Comparison of ENCODE assay signal across 4 fruit fly cellular contexts in the genomic region with DNA sequence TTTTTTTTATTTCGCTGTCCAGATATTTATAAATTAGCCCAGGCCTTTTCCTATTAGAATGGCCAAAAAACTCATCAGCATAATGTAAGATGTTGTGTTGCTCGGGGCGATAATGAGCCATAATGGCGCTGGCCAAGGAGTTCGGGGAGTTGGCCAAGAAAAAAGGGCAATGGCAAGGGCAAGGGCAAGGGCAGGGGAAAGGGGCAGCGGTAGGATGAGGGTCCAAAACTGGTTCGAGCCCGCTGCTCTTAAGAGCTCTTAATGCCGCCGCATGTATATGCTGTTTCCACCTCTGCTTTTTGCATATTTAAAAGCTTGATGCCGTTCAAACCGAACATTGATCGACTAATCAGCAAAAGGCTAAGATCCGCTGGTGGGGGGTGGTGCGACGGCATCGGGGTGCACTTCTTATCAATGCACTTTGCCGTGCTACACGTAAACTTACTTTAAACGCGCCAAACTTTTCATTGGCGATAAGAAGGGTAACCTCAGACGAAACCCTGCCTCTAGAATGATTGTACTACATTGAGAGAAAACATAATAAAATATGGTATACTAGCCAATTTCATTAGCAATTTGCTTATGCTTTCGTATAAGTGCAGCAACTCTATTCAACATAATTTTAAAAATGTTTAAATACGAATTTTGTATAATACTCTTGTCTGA.
TF ChIP-seq lines count a peak whose summit lies in the region.

No protein-coding gene starts in this region.

- no peak for TF ChIP-seq CTCF in whole organism, embryonic (GFP tag; optimal IDR thresholded peaks at IDR 0.05; lab: Kevin White, UChicago)

TF ChIP-seq in whole organism, 6 proteins besides CTCF, POLR2A, EP300 and RAD21:
- TF ChIP-seq usp (GFP tag; optimal IDR thresholded peaks at IDR 0.05; lab: Kevin White, UChicago) = no peak
- TF ChIP-seq EcR (GFP tag; optimal IDR thresholded peaks at IDR 0.05; lab: Kevin White, UChicago) = no peak
- no peak for TF ChIP-seq pan (optimal IDR thresholded peaks at IDR 0.05; lab: Kevin White, UChicago)
- TF ChIP-seq CG8478 (optimal IDR thresholded peaks at IDR 0.05; lab: Kevin White, UChicago) = no peak
- peak; percentile 21 for TF ChIP-seq Dll (optimal IDR thresholded peaks at IDR 0.05; lab: Kevin White, UChicago)
- no peak for TF ChIP-seq psq (optimal IDR thresholded peaks at IDR 0.05; lab: Kevin White, UChicago)

TF ChIP-seq in whole organism, embryonic, 481 proteins besides CTCF, POLR2A, EP300 and RAD21:
- TF ChIP-seq h (optimal IDR thresholded peaks at IDR 0.05; lab: Kevin White, UChicago) (no peak), dm (GFP tag; optimal IDR thresholded peaks at IDR 0.05; lab: Kevin White, UChicago) (no peak), scrt (GFP tag; optimal IDR thresholded peaks at IDR 0.05; lab: Kevin White, UChicago) (no peak), ab (GFP tag; optimal IDR thresholded peaks at IDR 0.05; lab: Kevin White, UChicago) (no peak), CG4617 (GFP tag; optimal IDR thresholded peaks at IDR 0.05; lab: Kevin White, UChicago; ENCODE audit: borderline replicate concordance) (no peak), CG31441 (GFP tag; IDR thresholded peaks at IDR 0.05; lab: Robert Waterston, UW) (no peak), CG12942 (GFP tag; optimal IDR thresholded peaks at IDR 0.05; lab: Kevin White, UChicago) (no peak), sens (GFP tag; lab: Kevin White, UChicago) (peak; percentile 41), Dll (GFP tag; IDR thresholded peaks at IDR 0.05; lab: Robert Waterston, UW; ENCODE audit: partially characterized antibody) (no peak), CG4360 (GFP tag; IDR thresholded peaks at IDR 0.05; lab: Robert Waterston, UW) (no peak), kay (GFP tag; optimal IDR thresholded peaks at IDR 0.05; lab: Kevin White, UChicago) (no peak), crol (GFP tag; IDR thresholded peaks at IDR 0.05; lab: Robert Waterston, UW) (peak; percentile 52), H2.0 (GFP tag; IDR thresholded peaks at IDR 0.05; lab: Robert Waterston, UW) (no peak), Ets65A (GFP tag; lab: Kevin White, UChicago) (peak; percentile 81), Sry-δ (GFP tag; optimal IDR thresholded peaks at IDR 0.05; lab: Kevin White, UChicago) (no peak), CG11504 (tag; optimal IDR thresholded peaks at IDR 0.05; lab: Kevin White, UChicago) (no peak), abd-A (tag; optimal IDR thresholded peaks at IDR 0.05; lab: Kevin White, UChicago) (no peak), dysf (GFP tag; IDR thresholded peaks at IDR 0.05; lab: Robert Waterston, UW) (no peak), sens-2 (GFP tag; IDR thresholded peaks at IDR 0.05; lab: Robert Waterston, UW) (no peak), sqz (GFP tag; optimal IDR thresholded peaks at IDR 0.05; lab: Kevin White, UChicago) (no peak), chinmo (GFP tag; IDR thresholded peaks at IDR 0.05; lab: Robert Waterston, UW; ENCODE audit: partially characterized antibody) (0 out of 4 replicates have a peak, but pooled peaks have one; percentile 26), CG15514 (GFP tag; optimal IDR thresholded peaks at IDR 0.05; lab: Kevin White, UChicago) (no peak), CG15011 (GFP tag; optimal IDR thresholded peaks at IDR 0.05; lab: Kevin White, UChicago) (no peak), CG5245 (GFP tag; optimal IDR thresholded peaks at IDR 0.05; lab: Kevin White, UChicago) (no peak), CG9932 (GFP tag; IDR thresholded peaks at IDR 0.05; lab: Robert Waterston, UW) (no peak)

TF ChIP-seq in whole organism, prepupa, 60 proteins besides CTCF, POLR2A, EP300 and RAD21 (continues in another document):
- TF ChIP-seq CG8119 (GFP tag; IDR thresholded peaks at IDR 0.05; lab: Robert Waterston, UW) (no peak), CG6276 (GFP tag; optimal IDR thresholded peaks at IDR 0.05; lab: Kevin White, UChicago) (no peak), CG6808 (GFP tag; optimal IDR thresholded peaks at IDR 0.05; lab: Kevin White, UChicago) (no peak), spab (GFP tag; optimal IDR thresholded peaks at IDR 0.05; lab: Kevin White, UChicago) (no peak), CG10631 (GFP tag; optimal IDR thresholded peaks at IDR 0.05; lab: Kevin White, UChicago) (peak; percentile 43), Smox (GFP tag; optimal IDR thresholded peaks at IDR 0.05; lab: Kevin White, UChicago) (peak; percentile 0), CG8319 (GFP tag; optimal IDR thresholded peaks at IDR 0.05; lab: Kevin White, UChicago) (no peak), CG31627 (GFP tag; optimal IDR thresholded peaks at IDR 0.05; lab: Kevin White, UChicago) (no peak), pdm3 (GFP tag; optimal IDR thresholded peaks at IDR 0.05; lab: Kevin White, UChicago) (peak; percentile 15), achi (GFP tag; optimal IDR thresholded peaks at IDR 0.05; lab: Kevin White, UChicago) (peak; percentile 20), Lpt (GFP tag; optimal IDR thresholded peaks at IDR 0.05; lab: Kevin White, UChicago) (no peak), CG3919 (GFP tag; optimal IDR thresholded peaks at IDR 0.05; lab: Kevin White, UChicago) (peak; percentile 8), CG11294 (GFP tag; IDR thresholded peaks at IDR 0.05; lab: Robert Waterston, UW) (no peak), dac (GFP tag; optimal IDR thresholded peaks at IDR 0.05; lab: Kevin White, UChicago) (no peak), CG7368 (GFP tag; optimal IDR thresholded peaks at IDR 0.05; lab: Kevin White, UChicago) (no peak), CG34406 (GFP tag; optimal IDR thresholded peaks at IDR 0.05; lab: Kevin White, UChicago) (peak; percentile 12), CG9139 (GFP tag; optimal IDR thresholded peaks at IDR 0.05; lab: Kevin White, UChicago) (no peak), cyc (GFP tag; optimal IDR thresholded peaks at IDR 0.05; lab: Kevin White, UChicago) (no peak), topi (GFP tag; optimal IDR thresholded peaks at IDR 0.05; lab: Kevin White, UChicago) (no peak), svp (GFP tag; lab: Kevin White, UChicago) (peak; percentile 69), Sox14 (GFP tag; optimal IDR thresholded peaks at IDR 0.05; lab: Kevin White, UChicago) (peak; percentile 15), CG3032 (tag; optimal IDR thresholded peaks at IDR 0.05; lab: Kevin White, UChicago) (no peak), lz (GFP tag; optimal IDR thresholded peaks at IDR 0.05; lab: Kevin White, UChicago) (no peak), CG11762 (GFP tag; optimal IDR thresholded peaks at IDR 0.05; lab: Kevin White, UChicago; ENCODE audit: insufficient read depth) (no peak), CG6163 (GFP tag; IDR thresholded peaks at IDR 0.05; lab: Robert Waterston, UW) (peak; percentile 36; the same call in 1 of the 3 replicates), CG10669 (GFP tag; optimal IDR thresholded peaks at IDR 0.05; lab: Kevin White, UChicago) (no peak), fkh (GFP tag; optimal IDR thresholded peaks at IDR 0.05; lab: Kevin White, UChicago) (no peak), Sox15 (GFP tag; optimal IDR thresholded peaks at IDR 0.05; lab: Kevin White, UChicago) (no peak), Gug (GFP tag; IDR thresholded peaks at IDR 0.05; lab: Robert Waterston, UW) (no peak), Eip75B (GFP tag; optimal IDR thresholded peaks at IDR 0.05; lab: Kevin White, UChicago) (no peak)

TF ChIP-seq in whole organism, pupa, 21 proteins besides CTCF, POLR2A, EP300 and RAD21:
- TF ChIP-seq CG12605 (GFP tag; IDR thresholded peaks at IDR 0.05; lab: Robert Waterston, UW) (no peak), EcR (GFP tag; optimal IDR thresholded peaks at IDR 0.05; lab: Kevin White, UChicago) (peak; percentile 52), Snoo (tag; optimal IDR thresholded peaks at IDR 0.05; lab: Kevin White, UChicago) (no peak), CG4496 (GFP tag; IDR thresholded peaks at IDR 0.05; lab: Robert Waterston, UW) (0 out of 3 replicates have a peak, but pooled peaks have one; percentile 28), CG32121 (GFP tag; IDR thresholded peaks at IDR 0.05; lab: Robert Waterston, UW) (no peak), CG13204 (GFP tag; optimal IDR thresholded peaks at IDR 0.05; lab: Kevin White, UChicago) (peak; percentile 26), CG17806 (tag; optimal IDR thresholded peaks at IDR 0.05; lab: Kevin White, UChicago) (peak; percentile 9), Pif1A (GFP tag; optimal IDR thresholded peaks at IDR 0.05; lab: Kevin White, UChicago) (peak; percentile 16), CG14655 (GFP tag; optimal IDR thresholded peaks at IDR 0.05; lab: Kevin White, UChicago) (peak; percentile 12)
TF ChIP-seq in whole organism, pupa: peak in this region for 6.
